Worm (Caenorhabditis elegans) whole organism, midembryonic: ENCODE results near the gene snb-6.

Source experiments
- cog-1 ChIP-seq: sonication (generic microtip); optimal IDR thresholded peaks from 2 replicates; lab custom pipeline; 2016; ENCODE audit warnings: missing genetic modification characterization, missing compliant biosample characterization
- med-1 ChIP-seq: sonication (generic microtip); optimal IDR thresholded peaks from 2 replicates; lab custom pipeline; 2017; ENCODE audit warnings: missing genetic modification characterization, mild to moderate bottlenecking, missing compliant biosample characterization, antibody characterized with exemption, missing genetic modification reagents; ENCODE audit not compliant: insufficient read depth
- ref-1 ChIP-seq: fragments of 200-800 bp; sonication (Bioruptor generic); conservative IDR thresholded peaks from 2 replicates; pipeline ENCODE4 v1.3.6; 2022; ENCODE audit warnings: missing genetic modification reagents, missing genetic modification characterization, missing compliant biosample characterization

ce11 chrII:8851996-8852587 is 7.4 kb downstream of the snb-6 start, which contains the start of gene oac-46:
- TF ChIP-seq ref-1 (GFP tag; lab: Robert Waterston, UW) = no peak
- TF ChIP-seq med-1 (GFP tag; lab: Kevin White, UChicago) = no peak
- TF ChIP-seq cog-1 (tag; lab: Kevin White, UChicago) = no peak
